Fruit fly (Drosophila melanogaster) whole organism, wandering third instar larva: ENCODE results near the gene mTerf3.

Experiments
- Abd-B ChIP-seq: fragments of >200 bp; optimal IDR thresholded peaks from 2 replicates; lab custom pipeline; 2017; ENCODE audit warnings: missing biosample characterization, missing genetic modification characterization
- CG32264 ChIP-seq: fragments of 200-800 bp; sonication (Bioruptor generic); optimal IDR thresholded peaks from 2 replicates; lab custom pipeline; 2016; ENCODE audit warnings: missing biosample characterization, missing genetic modification characterization
- CG9705 ChIP-seq: fragments of 200-800 bp; sonication (Bioruptor generic); optimal IDR thresholded peaks from 2 replicates; lab custom pipeline; 2018; ENCODE audit warnings: missing biosample characterization, mild to moderate bottlenecking, missing genetic modification characterization
- CrebA ChIP-seq: fragments of 200-800 bp; sonication (Bioruptor generic); optimal IDR thresholded peaks from 2 replicates; lab custom pipeline; 2016; ENCODE audit warnings: missing biosample characterization, mild to moderate bottlenecking, missing genetic modification characterization, borderline replicate concordance
- Dfd ChIP-seq: fragments of >200 bp; optimal IDR thresholded peaks from 2 replicates; lab custom pipeline; 2017; ENCODE audit warnings: missing biosample characterization, missing genetic modification characterization
- Dif ChIP-seq: fragments of 200-275, 200-300 bp; sonication (Bioruptor generic); optimal IDR thresholded peaks from 2 replicates; lab custom pipeline; 2018; ENCODE audit warnings: missing biosample characterization, missing genetic modification characterization; ENCODE audit not compliant: partially characterized antibody
- HLH106 ChIP-seq: fragments of 200-800 bp; optimal IDR thresholded peaks from 3 replicates; lab custom pipeline; 2019; ENCODE audit warnings: missing biosample characterization, mild to moderate bottlenecking, missing genetic modification characterization, moderate library complexity
- Hnf4 ChIP-seq: fragments of 200-800 bp; sonication (Bioruptor generic); optimal IDR thresholded peaks from 2 replicates; lab custom pipeline; 2016; ENCODE audit warnings: missing biosample characterization, mild to moderate bottlenecking, missing genetic modification characterization
- Hr78 ChIP-seq: fragments of >200 bp; optimal IDR thresholded peaks from 2 replicates; lab custom pipeline; 2017; ENCODE audit warnings: missing biosample characterization, missing genetic modification characterization
- Hr83 ChIP-seq: fragments of 200-300 bp; sonication (Bioruptor generic); optimal IDR thresholded peaks from 2 replicates; lab custom pipeline; 2016; ENCODE audit warnings: missing biosample characterization, mild to moderate bottlenecking, missing genetic modification characterization, moderate library complexity; ENCODE audit not compliant: poor library complexity, severe bottlenecking
- Jra ChIP-seq: sonication (Bioruptor generic); optimal IDR thresholded peaks from 2 replicates; lab custom pipeline; 2016; ENCODE audit warnings: missing biosample characterization, missing genetic modification characterization
- Mio ChIP-seq: sonication (Bioruptor generic); optimal IDR thresholded peaks from 2 replicates; lab custom pipeline; 2016; ENCODE audit warnings: missing biosample characterization, missing genetic modification characterization
- Myc ChIP-seq: fragments of >200 bp; optimal IDR thresholded peaks from 2 replicates; lab custom pipeline; 2017
- N ChIP-seq: fragments of >200 bp; optimal IDR thresholded peaks from 2 replicates; lab custom pipeline; 2018; ENCODE audit warnings: missing biosample characterization, missing external identifiers, missing genetic modification characterization
- Sp1 ChIP-seq: fragments of 200-800 bp; sonication (Bioruptor generic); optimal IDR thresholded peaks from 3 replicates; lab custom pipeline; 2019; ENCODE audit warnings: missing biosample characterization, mild to moderate bottlenecking, missing genetic modification characterization, moderate library complexity
- Vsx2 ChIP-seq: fragments of 200-300, 225-300 bp; sonication (Bioruptor generic); optimal IDR thresholded peaks from 2 replicates; lab custom pipeline; 2018; ENCODE audit warnings: missing biosample characterization, missing genetic modification characterization; ENCODE audit not compliant: partially characterized antibody
- br ChIP-seq: fragments of 200-800 bp; sonication (Bioruptor generic); optimal IDR thresholded peaks from 2 replicates; lab custom pipeline; 2016; ENCODE audit warnings: missing biosample characterization, missing genetic modification characterization
- dl ChIP-seq, 2 experiments: fragments of 175-275, 200-275 bp in 1 of 2; fragments of 200-275 bp in 1 of 2; sonication (Bioruptor generic); optimal IDR thresholded peaks; lab custom pipeline; 2018; ENCODE audit warnings: mild to moderate bottlenecking in 2 of 2, missing biosample characterization in 2 of 2, missing genetic modification characterization in 2 of 2, moderate library complexity in 2 of 2; ENCODE audit not compliant: partially characterized antibody in 2 of 2, insufficient read depth in 1 of 2
- dmrt93B ChIP-seq: fragments of 200-800 bp; sonication (Bioruptor generic); optimal IDR thresholded peaks from 2 replicates; lab custom pipeline; 2018; ENCODE audit warnings: missing biosample characterization, mild to moderate bottlenecking, missing genetic modification characterization
- dsf ChIP-seq: sonication (Bioruptor generic); optimal IDR thresholded peaks from 2 replicates; lab custom pipeline; 2016; ENCODE audit warnings: missing biosample characterization, missing genetic modification characterization, borderline replicate concordance
- ey ChIP-seq: fragments of 200-800 bp; sonication (Bioruptor generic); optimal IDR thresholded peaks from 2 replicates; lab custom pipeline; 2016; ENCODE audit warnings: missing biosample characterization, missing genetic modification characterization
- foxo ChIP-seq, 2 experiments: fragments of 200-800 bp; sonication (Bioruptor generic); optimal IDR thresholded peaks; 2 replicates in 1 of 2; 3 replicates in 1 of 2; lab custom pipeline; 2016 to 2017; ENCODE audit warnings: missing biosample characterization in 2 of 2, missing genetic modification characterization in 2 of 2
- fru ChIP-seq: fragments of 200-800 bp; sonication (Bioruptor generic); optimal IDR thresholded peaks from 3 replicates; lab custom pipeline; 2016; ENCODE audit warnings: missing biosample characterization, mild to moderate bottlenecking, missing genetic modification characterization
- h ChIP-seq: fragments of 200-800 bp; sonication (Bioruptor generic); optimal IDR thresholded peaks from 3 replicates; lab custom pipeline; 2016; ENCODE audit warnings: missing biosample characterization, mild to moderate bottlenecking, missing genetic modification characterization
- jim ChIP-seq: fragments of 175-275, 200-325 bp; sonication (Bioruptor generic); optimal IDR thresholded peaks from 2 replicates; lab custom pipeline; 2016; ENCODE audit warnings: missing biosample characterization, mild to moderate bottlenecking, missing genetic modification characterization
- lola ChIP-seq: fragments of >200 bp; optimal IDR thresholded peaks from 2 replicates; lab custom pipeline; 2017; ENCODE audit warnings: missing biosample characterization, missing genetic modification characterization
- pan ChIP-seq: fragments of >200 bp; optimal IDR thresholded peaks from 2 replicates; lab custom pipeline; 2017
- psq ChIP-seq: fragments of 200-800 bp; sonication (Bioruptor generic); optimal IDR thresholded peaks from 3 replicates; lab custom pipeline; 2017; ENCODE audit warnings: missing biosample characterization, mild to moderate bottlenecking, missing genetic modification characterization, moderate library complexity
- rgr ChIP-seq: fragments of 200-800 bp; sonication (Bioruptor generic); optimal IDR thresholded peaks from 3 replicates; lab custom pipeline; 2016; ENCODE audit warnings: missing biosample characterization, mild to moderate bottlenecking, missing genetic modification characterization
- sv ChIP-seq: fragments of 200-800 bp; sonication (Bioruptor generic); optimal IDR thresholded peaks from 3 replicates; lab custom pipeline; 2016; ENCODE audit warnings: missing biosample characterization, missing genetic modification characterization
- tai ChIP-seq: sonication (Bioruptor generic); optimal IDR thresholded peaks from 2 replicates; lab custom pipeline; 2016; ENCODE audit warnings: missing biosample characterization, missing genetic modification characterization
- usp ChIP-seq: fragments of >200 bp; optimal IDR thresholded peaks from 2 replicates; lab custom pipeline; 2017; ENCODE audit warnings: missing biosample characterization, missing genetic modification characterization

The mTerf3 gene

dm6 chr3L:20539116-20539990 lies 18.8 kb upstream of the mTerf3 start:
- TF ChIP-seq dmrt93B (GFP tag; lab: Kevin White, UChicago) (no peak), fru (no peak), Jra (GFP tag; lab: Kevin White, UChicago) (no peak), br (GFP tag; lab: Kevin White, UChicago) (no peak), Dfd (no peak), ey (peak; percentile 2), h (GFP tag; lab: Kevin White, UChicago) (peak; percentile 1), Mio (GFP tag; lab: Kevin White, UChicago) (no peak), tai (GFP tag; lab: Kevin White, UChicago) (no peak), Hr83 (GFP tag; lab: Kevin White, UChicago) (no peak), Hnf4 (GFP tag; lab: Kevin White, UChicago) (no peak), Hr78 (GFP tag; lab: Kevin White, UChicago) (no peak), pan (lab: Kevin White, UChicago) (no peak), dsf (GFP tag; lab: Kevin White, UChicago) (no peak), psq (GFP tag; lab: Kevin White, UChicago) (no peak), jim (GFP tag; lab: Kevin White, UChicago) (no peak), CrebA (no peak)

- no peak for TF ChIP-seq N (GFP tag; lab: Kevin White, UChicago)
- no peak for TF ChIP-seq CG32264 (GFP tag; lab: Kevin White, UChicago)
- no peak for TF ChIP-seq pan (lab: Kevin White, UChicago)
- no peak for TF ChIP-seq ey
- no peak for TF ChIP-seq Myc (lab: Kevin White, UChicago)
- no peak for TF ChIP-seq Hnf4 (GFP tag; lab: Kevin White, UChicago)
- TF ChIP-seq psq (GFP tag; lab: Kevin White, UChicago): no peak
- no peak for TF ChIP-seq Jra (GFP tag; lab: Kevin White, UChicago)
- no peak for TF ChIP-seq CrebA
- TF ChIP-seq CG9705 (GFP tag; lab: Kevin White, UChicago): no peak
These were observed 17.9 kb upstream of the mTerf3 start for dm6 chr3L:20538458-20538857.

- no peak for TF ChIP-seq fru
- no peak for TF ChIP-seq h (GFP tag; lab: Kevin White, UChicago)
- no peak for TF ChIP-seq Dif (GFP tag; lab: Kevin White, UChicago)
- no peak for TF ChIP-seq dl (GFP tag; optimal IDR thresholded peaks at IDR 0.05; lab: Kevin White, UChicago; ENCODE audit: insufficient read depth in 1 of 2, partially characterized antibody in 2 of 2)
- TF ChIP-seq CG9705 (GFP tag; lab: Kevin White, UChicago): no peak
- no peak for TF ChIP-seq lola (GFP tag; lab: Kevin White, UChicago)
- no peak for TF ChIP-seq Abd-B (GFP tag; lab: Kevin White, UChicago)
- no peak for TF ChIP-seq Vsx2 (GFP tag; lab: Kevin White, UChicago)
- TF ChIP-seq CrebA: no peak
- TF ChIP-seq foxo (GFP tag; optimal IDR thresholded peaks at IDR 0.05; lab: Kevin White, UChicago): no peak
- TF ChIP-seq usp (GFP tag; lab: Kevin White, UChicago): no peak
- TF ChIP-seq rgr (GFP tag; lab: Kevin White, UChicago): no peak
- no peak for TF ChIP-seq sv (GFP tag; lab: Kevin White, UChicago)
- no peak for TF ChIP-seq HLH106 (tag; lab: Kevin White, UChicago)
- no peak for TF ChIP-seq Myc (lab: Kevin White, UChicago)
- no peak for TF ChIP-seq N (GFP tag; lab: Kevin White, UChicago)
- no peak for TF ChIP-seq Sp1 (GFP tag; lab: Kevin White, UChicago)
- TF ChIP-seq br (GFP tag; lab: Kevin White, UChicago): no peak
- TF ChIP-seq psq (GFP tag; lab: Kevin White, UChicago): no peak
- TF ChIP-seq dsf (GFP tag; lab: Kevin White, UChicago): no peak
- TF ChIP-seq, all 38 proteins: peak for 0
These were observed 17.2 kb upstream of the mTerf3 start for dm6 chr3L:20537655-20538300.
